Worm (Caenorhabditis elegans): ENCODE results near the gene C34C12.12.

Gene C34C12.12

ce11 chrIII:3425438-3425837 is 27.6 kb upstream of the C34C12.12 start, which contains the start of gene metl-18:
Gene metl-18 (plus strand): TSS chrIII:3425738.
- TF ChIP-seq pes-1 (GFP tag; IDR thresholded peaks at IDR 0.05): no peak
- TF ChIP-seq hnd-1 (tag; optimal IDR thresholded peaks at IDR 0.05): no peak
- no peak for TF ChIP-seq scrt-1 (GFP tag; IDR thresholded peaks at IDR 0.05)
- TF ChIP-seq ama-1 (optimal IDR thresholded peaks at IDR 0.05): no peak
- TF ChIP-seq B0310.2 (tag; optimal IDR thresholded peaks at IDR 0.05): no peak
- no peak for TF ChIP-seq ceh-36 (tag; optimal IDR thresholded peaks at IDR 0.05)
- no peak for TF ChIP-seq hmbx-1 (tag; optimal IDR thresholded peaks at IDR 0.05)
- no peak for TF ChIP-seq flt-1 (GFP tag; IDR thresholded peaks at IDR 0.05)
- no peak for TF ChIP-seq tbx-11 (GFP tag; IDR thresholded peaks at IDR 0.05)
- TF ChIP-seq tra-4 (tag; optimal IDR thresholded peaks at IDR 0.05): no peak
- no peak for TF ChIP-seq sea-1 (GFP tag; conservative IDR thresholded peaks at IDR 0.05)
- no peak for TF ChIP-seq hmg-4 (GFP tag; optimal IDR thresholded peaks at IDR 0.05)
- no peak for TF ChIP-seq ceh-13 (GFP tag; optimal IDR thresholded peaks at IDR 0.05)
- no peak for TF ChIP-seq F13C5.2 (tag; optimal IDR thresholded peaks at IDR 0.05)
- TF ChIP-seq aly-1 (tag; optimal IDR thresholded peaks at IDR 0.05): no peak
- TF ChIP-seq tbx-37 (GFP tag; conservative IDR thresholded peaks at IDR 0.05): no peak
- TF ChIP-seq ets-7 (tag; optimal IDR thresholded peaks at IDR 0.05): no peak

- TF ChIP-seq hmbx-1 (tag; optimal IDR thresholded peaks at IDR 0.05) (no peak), scrt-1 (GFP tag; IDR thresholded peaks at IDR 0.05) (0 out of 2 replicates have a peak, but pooled peaks have one; percentile 19), pes-1 (GFP tag; IDR thresholded peaks at IDR 0.05) (0 out of 2 replicates have a peak, but pooled peaks have one; percentile 5), hnd-1 (tag; optimal IDR thresholded peaks at IDR 0.05) (no peak), F13C5.2 (tag; optimal IDR thresholded peaks at IDR 0.05) (no peak)
Measured at ce11 chrIII:3426741-3427140, 26.3 kb upstream of the C34C12.12 start.

- TF ChIP-seq sea-1 (GFP tag; conservative IDR thresholded peaks at IDR 0.05) (no peak), F13C5.2 (tag; optimal IDR thresholded peaks at IDR 0.05) (no peak), ets-7 (tag; optimal IDR thresholded peaks at IDR 0.05) (no peak), hmg-4 (GFP tag; optimal IDR thresholded peaks at IDR 0.05) (no peak)
Measured at ce11 chrIII:3428574-3428973, 24.4 kb upstream of the C34C12.12 start.

- TF ChIP-seq aly-1 (tag; optimal IDR thresholded peaks at IDR 0.05) (no peak), sea-1 (GFP tag; conservative IDR thresholded peaks at IDR 0.05) (no peak), flt-1 (GFP tag; IDR thresholded peaks at IDR 0.05) (no peak), ceh-36 (tag; optimal IDR thresholded peaks at IDR 0.05) (no peak), pes-1 (GFP tag; IDR thresholded peaks at IDR 0.05) (no peak), tra-4 (tag; optimal IDR thresholded peaks at IDR 0.05) (no peak), tbx-11 (GFP tag; IDR thresholded peaks at IDR 0.05) (no peak), ama-1 (optimal IDR thresholded peaks at IDR 0.05) (no peak), tbx-37 (GFP tag; conservative IDR thresholded peaks at IDR 0.05) (no peak), hmg-4 (GFP tag; optimal IDR thresholded peaks at IDR 0.05) (no peak), ets-7 (tag; optimal IDR thresholded peaks at IDR 0.05) (no peak), hmbx-1 (tag; optimal IDR thresholded peaks at IDR 0.05) (no peak), scrt-1 (GFP tag; IDR thresholded peaks at IDR 0.05) (no peak), B0310.2 (tag; optimal IDR thresholded peaks at IDR 0.05) (no peak), hnd-1 (tag; optimal IDR thresholded peaks at IDR 0.05) (no peak), ceh-13 (GFP tag; optimal IDR thresholded peaks at IDR 0.05) (no peak), F13C5.2 (tag; optimal IDR thresholded peaks at IDR 0.05) (no peak)
Measured at ce11 chrIII:3429761-3430160, 23.2 kb upstream of the C34C12.12 start.

ce11 chrIII:3430667-3431066 is 22.3 kb upstream of the C34C12.12 start:
- TF ChIP-seq flt-1 (GFP tag; IDR thresholded peaks at IDR 0.05) (no peak), pes-1 (GFP tag; IDR thresholded peaks at IDR 0.05) (no peak), ama-1 (optimal IDR thresholded peaks at IDR 0.05) (no peak), B0310.2 (tag; optimal IDR thresholded peaks at IDR 0.05) (no peak), hnd-1 (tag; optimal IDR thresholded peaks at IDR 0.05) (no peak), tbx-37 (GFP tag; conservative IDR thresholded peaks at IDR 0.05) (no peak), sea-1 (GFP tag; conservative IDR thresholded peaks at IDR 0.05) (no peak), scrt-1 (GFP tag; IDR thresholded peaks at IDR 0.05) (no peak), tbx-11 (GFP tag; IDR thresholded peaks at IDR 0.05) (no peak)

ce11 chrIII:3431385-3431784 is 21.6 kb upstream of the C34C12.12 start, which contains the start of gene K01A11.1:
Gene K01A11.1 (minus strand): TSS chrIII:3431485.
- TF ChIP-seq sea-1 (GFP tag; conservative IDR thresholded peaks at IDR 0.05) (no peak), tbx-37 (GFP tag; conservative IDR thresholded peaks at IDR 0.05) (no peak), hmbx-1 (tag; optimal IDR thresholded peaks at IDR 0.05) (no peak)

- TF ChIP-seq hmbx-1 (tag; optimal IDR thresholded peaks at IDR 0.05) (no peak), scrt-1 (GFP tag; IDR thresholded peaks at IDR 0.05) (no peak), tra-4 (tag; optimal IDR thresholded peaks at IDR 0.05) (no peak), ets-7 (tag; optimal IDR thresholded peaks at IDR 0.05) (no peak), hnd-1 (tag; optimal IDR thresholded peaks at IDR 0.05) (no peak), F13C5.2 (tag; optimal IDR thresholded peaks at IDR 0.05) (no peak), ceh-36 (tag; optimal IDR thresholded peaks at IDR 0.05) (no peak), ama-1 (optimal IDR thresholded peaks at IDR 0.05) (no peak), pes-1 (GFP tag; IDR thresholded peaks at IDR 0.05) (no peak), flt-1 (GFP tag; IDR thresholded peaks at IDR 0.05) (no peak), aly-1 (tag; optimal IDR thresholded peaks at IDR 0.05) (no peak), hmg-4 (GFP tag; optimal IDR thresholded peaks at IDR 0.05) (no peak), tbx-37 (GFP tag; conservative IDR thresholded peaks at IDR 0.05) (no peak), sea-1 (GFP tag; conservative IDR thresholded peaks at IDR 0.05) (no peak), B0310.2 (tag; optimal IDR thresholded peaks at IDR 0.05) (no peak)
Measured at ce11 chrIII:3435152-3435551, 17.8 kb upstream of the C34C12.12 start.

- TF ChIP-seq tbx-11 (GFP tag; IDR thresholded peaks at IDR 0.05) (no peak), B0310.2 (tag; optimal IDR thresholded peaks at IDR 0.05) (no peak), sea-1 (GFP tag; conservative IDR thresholded peaks at IDR 0.05) (no peak), ceh-13 (GFP tag; optimal IDR thresholded peaks at IDR 0.05) (no peak), tra-4 (tag; optimal IDR thresholded peaks at IDR 0.05) (no peak), hnd-1 (tag; optimal IDR thresholded peaks at IDR 0.05) (no peak), F13C5.2 (tag; optimal IDR thresholded peaks at IDR 0.05) (no peak), scrt-1 (GFP tag; IDR thresholded peaks at IDR 0.05) (no peak), flt-1 (GFP tag; IDR thresholded peaks at IDR 0.05) (no peak), aly-1 (tag; optimal IDR thresholded peaks at IDR 0.05) (no peak), hmbx-1 (tag; optimal IDR thresholded peaks at IDR 0.05) (no peak), ets-7 (tag; optimal IDR thresholded peaks at IDR 0.05) (no peak), ceh-36 (tag; optimal IDR thresholded peaks at IDR 0.05) (no peak), ama-1 (optimal IDR thresholded peaks at IDR 0.05) (no peak), tbx-37 (GFP tag; conservative IDR thresholded peaks at IDR 0.05) (no peak), pes-1 (GFP tag; IDR thresholded peaks at IDR 0.05) (no peak), hmg-4 (GFP tag; optimal IDR thresholded peaks at IDR 0.05) (no peak)
Measured at ce11 chrIII:3437139-3437538, 15.9 kb upstream of the C34C12.12 start.

Data from whole organism, early embryonic.